Fruit fly (Drosophila melanogaster): Measurements from ENCODE around the gene CG5861.
A peak's percentile ranks its signal among the peaks of the same experiment; 100 is the strongest.

The CG5861 gene

DNA sequence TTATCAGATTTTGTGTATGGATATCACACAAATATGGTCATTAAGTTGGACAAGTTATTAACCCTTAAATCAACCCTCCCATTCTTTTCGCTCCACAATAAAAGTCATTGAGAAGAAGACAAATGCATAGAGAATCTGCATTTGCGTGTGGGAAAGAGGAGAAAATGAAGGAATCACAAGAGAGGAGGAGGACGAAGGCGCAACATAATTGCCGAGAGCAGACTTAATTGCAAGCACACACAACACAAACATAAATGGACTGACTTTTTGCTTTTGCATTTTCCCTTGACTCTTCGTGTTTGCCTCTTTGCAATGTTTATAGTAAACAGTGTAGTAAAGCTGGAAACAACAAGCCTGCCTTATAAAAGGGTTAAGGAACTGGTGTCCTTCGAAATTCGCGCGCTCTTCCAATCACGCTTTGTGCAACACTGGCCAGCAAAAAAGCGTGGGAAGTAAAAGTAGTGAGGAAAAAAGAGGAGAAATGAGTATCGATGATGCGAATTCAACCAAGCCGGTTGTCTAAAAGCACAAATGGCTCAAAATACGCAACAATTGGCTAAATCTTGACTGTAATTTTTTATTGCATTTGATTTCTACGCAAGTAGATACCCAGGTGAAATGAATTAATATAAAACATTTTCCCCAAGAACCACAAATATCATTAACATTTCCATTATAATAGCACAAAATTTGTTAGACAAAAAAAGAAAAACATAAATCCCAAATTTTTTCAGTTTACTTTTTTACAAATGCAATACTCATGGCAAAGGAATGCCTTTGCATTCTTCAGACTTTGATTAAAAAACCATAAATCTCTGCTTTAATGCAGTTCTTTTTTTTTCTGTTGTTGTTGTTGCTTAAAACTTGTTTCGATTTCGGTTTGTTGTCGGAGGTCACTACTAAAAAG is 39.7 kb downstream of the CG5861 start:
- TF ChIP-seq CTCF (optimal IDR thresholded peaks at IDR 0.05) = no peak

DNA sequence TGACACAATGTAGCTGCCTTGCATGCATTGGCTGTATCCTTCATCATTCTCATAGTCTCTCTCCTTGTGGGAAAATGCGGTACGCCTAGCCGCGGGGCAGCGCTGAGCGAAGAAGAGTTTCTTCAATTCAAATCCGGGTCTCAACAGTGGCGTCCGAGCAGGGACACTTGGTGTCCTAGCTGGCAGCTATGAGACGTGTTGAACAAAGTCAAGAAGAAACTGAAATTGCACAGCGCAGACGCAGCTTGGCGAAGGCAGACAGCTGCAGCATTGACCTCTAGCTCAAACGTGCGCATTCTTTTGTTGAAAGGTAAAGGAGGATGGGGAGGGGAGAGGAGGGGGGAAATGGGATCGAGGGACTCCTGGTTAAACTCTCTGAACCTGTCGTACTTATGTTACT is 43.4 kb downstream of the CG5861 start:
- TF ChIP-seq CTCF (optimal IDR thresholded peaks at IDR 0.05) = no peak
- no peak for TF ChIP-seq CG8478 (optimal IDR thresholded peaks at IDR 0.05)

DNA sequence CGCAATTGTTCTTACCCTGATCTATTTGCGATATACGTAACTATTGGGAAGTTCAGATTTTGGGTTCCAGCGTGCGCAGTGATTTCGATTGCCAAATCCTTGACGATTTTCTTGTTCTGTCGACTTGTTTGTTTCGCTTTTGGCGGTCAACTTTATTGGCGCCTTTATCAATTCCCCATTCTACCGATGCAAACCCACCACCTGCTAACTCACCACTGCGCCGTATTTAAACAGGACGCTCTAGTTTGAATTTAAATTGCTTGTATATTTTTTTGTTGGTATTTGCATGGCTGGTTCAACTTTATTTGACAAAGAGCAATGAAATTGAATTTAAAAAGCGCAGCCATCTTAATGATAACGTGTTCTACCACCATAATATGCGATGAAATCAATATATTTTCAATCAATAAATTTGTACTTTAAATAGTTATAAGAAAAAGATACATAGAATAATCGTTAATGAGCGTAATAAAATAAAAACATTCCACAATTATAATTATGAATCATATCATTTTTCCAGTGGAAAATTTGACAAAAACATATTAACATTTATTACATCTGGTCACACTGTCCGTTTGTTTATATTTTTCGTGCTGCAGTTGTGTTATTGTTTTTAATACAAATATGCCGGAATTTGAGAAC is 45.4 kb downstream of the CG5861 start, which contains the start of the genes twe and CG4935:
Gene twe, minus strand, starts transcription at position 302 of the 642 bp plus-strand sequence.
Gene CG4935, plus strand, starts transcription at position 566 of the 642 bp plus-strand sequence.
- no peak for TF ChIP-seq CTCF (optimal IDR thresholded peaks at IDR 0.05)
- no peak for TF ChIP-seq CG8478 (optimal IDR thresholded peaks at IDR 0.05)

DNA sequence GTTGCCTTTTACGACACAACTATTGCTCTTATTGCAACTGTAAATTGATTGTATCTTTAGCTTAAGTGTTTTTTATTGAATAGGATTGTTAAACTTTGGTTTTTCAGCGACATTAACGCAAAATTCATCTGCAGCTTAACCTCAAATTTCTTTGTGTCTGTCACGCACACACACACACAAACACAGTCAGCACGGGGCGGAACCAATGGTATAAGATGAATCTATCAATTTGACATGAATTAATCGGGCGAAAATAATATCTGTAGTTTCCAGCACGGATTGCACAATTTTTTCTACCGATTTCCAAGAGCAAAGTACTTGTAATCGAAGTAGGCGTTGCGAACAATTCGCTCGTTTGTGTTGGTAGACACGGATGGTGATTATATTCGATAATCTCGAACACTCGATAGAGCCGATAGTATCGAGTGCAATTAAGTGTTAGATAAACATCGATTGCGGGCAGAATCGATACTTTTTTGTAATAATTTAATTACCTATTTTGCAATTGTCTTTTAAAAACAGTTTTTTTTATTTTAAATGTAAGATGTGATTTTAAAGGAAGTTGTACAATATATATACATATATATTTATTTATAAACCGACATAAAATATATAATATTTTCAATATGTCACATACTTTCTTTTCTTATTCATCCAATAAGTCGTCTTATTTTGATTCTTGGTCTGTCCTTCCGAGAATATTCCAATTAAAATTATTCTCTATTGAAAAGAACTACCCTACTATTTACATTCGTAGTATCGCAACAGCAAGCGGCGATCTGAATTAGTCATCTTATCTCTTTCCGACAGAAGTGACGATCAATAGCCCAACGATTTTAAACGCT is 49.6 kb downstream of the CG5861 start, which contains the start of the genes PRL-1 and EndoGI:
Gene PRL-1, minus strand, starts transcription at position 380 of the 845 bp plus-strand sequence.
Gene EndoGI, plus strand, starts transcription at position 462 of the 845 bp plus-strand sequence.
- peak in 1 of 2 experiments; percentile 45 for TF ChIP-seq CTCF (optimal IDR thresholded peaks at IDR 0.05)
- TF ChIP-seq CG8478 (optimal IDR thresholded peaks at IDR 0.05) = no peak

DNA sequence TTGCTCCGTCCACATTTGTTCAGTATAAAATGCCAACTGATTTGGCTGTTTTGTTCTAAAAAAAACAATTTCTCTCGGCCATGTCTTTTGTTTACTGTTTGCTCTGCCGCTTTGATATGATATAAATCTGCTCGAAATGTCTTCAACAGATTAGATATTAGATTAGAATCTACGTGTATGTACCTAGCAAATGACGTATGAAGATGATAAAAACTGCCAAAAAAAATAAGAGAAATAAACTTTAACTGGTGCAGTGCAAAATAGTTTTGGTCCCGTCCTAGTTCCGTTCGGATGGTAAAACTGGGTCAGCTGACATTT is 51.0 kb downstream of the CG5861 start:
- TF ChIP-seq CG8478 (optimal IDR thresholded peaks at IDR 0.05) (no peak), CTCF (optimal IDR thresholded peaks at IDR 0.05) (no peak)

Measured in S2 (cell line).